Worm (Caenorhabditis elegans) whole organism, L4 larva: ENCODE results near the gene C41C4.9.

Source experiments
- Y75B8A.6 ChIP-seq: fragments of 200-800 bp; sonication (Bioruptor generic); IDR thresholded peaks from 2 replicates; pipeline ENCODE4 v1.3.6; 2022; ENCODE audit warnings: missing genetic modification reagents, missing genetic modification characterization, missing compliant biosample characterization
- ZK337.2 ChIP-seq: fragments of 200-800 bp; sonication (Bioruptor generic); IDR thresholded peaks from 2 replicates; pipeline ENCODE4 v1.3.6; 2022; ENCODE audit warnings: missing genetic modification reagents, missing genetic modification characterization, missing compliant biosample characterization
- ceh-28 ChIP-seq: fragments of 150-350 bp; optimal IDR thresholded peaks from 2 replicates; lab custom pipeline; 2014; ENCODE audit warnings: missing biosample characterization, missing genetic modification reagents, missing genetic modification characterization
- cey-2 ChIP-seq: sonication (generic microtip); optimal IDR thresholded peaks from 3 replicates; lab custom pipeline; 2017; ENCODE audit warnings: missing genetic modification characterization, mild to moderate bottlenecking, missing compliant biosample characterization, antibody characterized with exemption, borderline replicate concordance; ENCODE audit not compliant: insufficient read depth
- daf-16 ChIP-seq, 3 experiments: sonication (generic microtip); optimal IDR thresholded peaks; 2 replicates each; lab custom pipeline; 2016 to 2017; ENCODE audit warnings: missing genetic modification characterization in 3 of 3, missing genetic modification reagents in 3 of 3, mild to moderate bottlenecking in 2 of 3, missing compliant biosample characterization in 2 of 3, missing biosample characterization in 1 of 3, moderate library complexity in 1 of 3
- fkh-10 ChIP-seq: fragments of 150-350 bp; optimal IDR thresholded peaks from 2 replicates; lab custom pipeline; 2014; ENCODE audit warnings: missing biosample characterization, missing genetic modification reagents, missing genetic modification characterization
- lin-13 ChIP-seq: fragments of 150-350 bp; optimal IDR thresholded peaks from 2 replicates; lab custom pipeline; 2014; ENCODE audit warnings: missing biosample characterization, missing genetic modification reagents, missing genetic modification characterization
- lir-3 ChIP-seq: sonication (generic microtip); optimal IDR thresholded peaks from 2 replicates; lab custom pipeline; 2016; ENCODE audit warnings: mild to moderate bottlenecking, missing genetic modification characterization, missing compliant biosample characterization
- nhr-28 ChIP-seq: fragments of 150-350 bp; optimal IDR thresholded peaks from 2 replicates; lab custom pipeline; 2014; ENCODE audit warnings: missing biosample characterization, missing genetic modification characterization
- snpc-1.2 ChIP-seq: fragments of 200-800 bp; sonication (Bioruptor generic); IDR thresholded peaks from 2 replicates; pipeline ENCODE4 v1.3.6; 2022; ENCODE audit warnings: missing genetic modification reagents, missing genetic modification characterization, missing compliant biosample characterization
- snpc-4 ChIP-seq: fragments of 150-350 bp; optimal IDR thresholded peaks from 2 replicates; lab custom pipeline; 2014; ENCODE audit warnings: missing biosample characterization, missing genetic modification characterization
- unc-130 ChIP-seq: sonication (generic microtip); optimal IDR thresholded peaks from 2 replicates; lab custom pipeline; 2016; ENCODE audit warnings: missing genetic modification reagents, missing genetic modification characterization, missing compliant biosample characterization
- unc-62 ChIP-seq, 3 experiments: fragments of 150-350 bp in 1 of 3; sonication (generic microtip); optimal IDR thresholded peaks in 2 of 3; peaks in 1 of 3; 1 replicate in 1 of 3; 2 replicates in 2 of 3; lab custom pipeline; 2014 to 2017; ENCODE audit warnings: missing biosample characterization in 3 of 3, missing genetic modification characterization in 3 of 3, missing genetic modification reagents in 3 of 3, missing genotype in 1 of 3

ce11 chrII:8137379-8137778, 29.9 kb downstream of the C41C4.9 start:
- TF ChIP-seq nhr-28 (no peak), daf-16 (GFP tag; optimal IDR thresholded peaks at IDR 0.05; lab: Kevin White, UChicago) (no peak), daf-16 (tag; optimal IDR thresholded peaks at IDR 0.05; lab: Kevin White, UChicago) (no peak), unc-62 (GFP tag; optimal IDR thresholded peaks at IDR 0.05 in 1 of 2; lab: Kevin White, UChicago) (no peak), unc-62 (tag; optimal IDR thresholded peaks at IDR 0.05; lab: Kevin White, UChicago) (no peak), cey-2 (tag; lab: Kevin White, UChicago) (no peak), snpc-1.2 (GFP tag; lab: Robert Waterston, UW) (no peak), ZK337.2 (GFP tag; lab: Robert Waterston, UW) (no peak), snpc-4 (tag; lab: Kevin White, UChicago) (no peak), lin-13 (GFP tag; lab: Kevin White, UChicago) (no peak), fkh-10 (no peak), lir-3 (tag; lab: Kevin White, UChicago) (no peak), unc-130 (GFP tag; lab: Kevin White, UChicago) (peak; percentile 32), ceh-28 (tag; lab: Kevin White, UChicago) (no peak), Y75B8A.6 (GFP tag; lab: Robert Waterston, UW) (no peak)
